Worm (Caenorhabditis elegans) whole organism, early embryonic: Measurements from ENCODE around the gene srh-177.

Experiments
- B0310.2 ChIP-seq: sonication (generic microtip); optimal IDR thresholded peaks from 2 replicates; lab custom pipeline; 2016; ENCODE audit warnings: mild to moderate bottlenecking, missing genetic modification characterization, missing compliant biosample characterization
- F13C5.2 ChIP-seq: sonication (generic microtip); optimal IDR thresholded peaks from 2 replicates; lab custom pipeline; 2017; ENCODE audit warnings: mild to moderate bottlenecking, missing genetic modification characterization, inconsistent platforms, missing compliant biosample characterization
- aly-1 ChIP-seq: sonication (generic microtip); optimal IDR thresholded peaks from 2 replicates; lab custom pipeline; 2016; ENCODE audit warnings: missing genetic modification characterization, missing compliant biosample characterization
- ama-1 ChIP-seq: fragments of 150-350 bp; optimal IDR thresholded peaks from 2 replicates; lab custom pipeline; 2014
- ceh-13 ChIP-seq: fragments of 200-800 bp; sonication (Bioruptor generic); optimal IDR thresholded peaks from 2 replicates; lab custom pipeline; 2018; ENCODE audit warnings: mild to moderate bottlenecking, missing genetic modification characterization, missing compliant biosample characterization
- ceh-36 ChIP-seq: sonication (generic microtip); optimal IDR thresholded peaks from 2 replicates; lab custom pipeline; 2016; ENCODE audit warnings: missing genetic modification characterization, inconsistent platforms, missing compliant biosample characterization
- ets-7 ChIP-seq: sonication (generic microtip); optimal IDR thresholded peaks from 2 replicates; lab custom pipeline; 2016; ENCODE audit warnings: missing genotype, missing genetic modification characterization, missing compliant biosample characterization
- flt-1 ChIP-seq: fragments of 200-800 bp; sonication (Bioruptor generic); IDR thresholded peaks from 2 replicates; pipeline ENCODE4 v1.3.6; 2022; ENCODE audit warnings: missing genetic modification characterization, missing compliant biosample characterization
- hmg-4 ChIP-seq: fragments of 200-800 bp; sonication (Bioruptor generic); optimal IDR thresholded peaks from 2 replicates; lab custom pipeline; 2018; ENCODE audit warnings: mild to moderate bottlenecking, missing genetic modification characterization, missing compliant biosample characterization
- hnd-1 ChIP-seq: sonication (generic microtip); optimal IDR thresholded peaks from 2 replicates; lab custom pipeline; 2016; ENCODE audit warnings: missing genetic modification characterization, missing compliant biosample characterization
- pes-1 ChIP-seq: fragments of 200-800 bp; sonication (Bioruptor generic); IDR thresholded peaks from 2 replicates; pipeline ENCODE4 v1.3.6; 2022; ENCODE audit warnings: missing genetic modification reagents, missing genetic modification characterization, missing compliant biosample characterization
- scrt-1 ChIP-seq: fragments of 200-800 bp; sonication (Bioruptor generic); IDR thresholded peaks from 2 replicates; pipeline ENCODE4 v1.3.6; 2022; ENCODE audit warnings: missing genetic modification characterization, missing compliant biosample characterization
- sea-1 ChIP-seq: fragments of 200-800 bp; sonication (Bioruptor generic); conservative IDR thresholded peaks from 2 replicates; pipeline ENCODE4 v1.3.6; 2022; ENCODE audit warnings: missing genetic modification characterization, missing compliant biosample characterization
- tbx-11 ChIP-seq: fragments of 200-800 bp; sonication (Bioruptor generic); IDR thresholded peaks from 2 replicates; pipeline ENCODE4 v1.3.6; 2022; ENCODE audit warnings: missing genetic modification characterization, missing compliant biosample characterization
- tbx-37 ChIP-seq: fragments of 200-800 bp; sonication (Bioruptor generic); conservative IDR thresholded peaks from 2 replicates; pipeline ENCODE4 v1.3.6; 2022; ENCODE audit warnings: missing genetic modification reagents, missing genetic modification characterization, missing compliant biosample characterization
- tra-4 ChIP-seq: sonication (generic microtip); optimal IDR thresholded peaks from 2 replicates; lab custom pipeline; 2017; ENCODE audit warnings: missing genetic modification characterization, missing compliant biosample characterization

Gene srh-177

DNA sequence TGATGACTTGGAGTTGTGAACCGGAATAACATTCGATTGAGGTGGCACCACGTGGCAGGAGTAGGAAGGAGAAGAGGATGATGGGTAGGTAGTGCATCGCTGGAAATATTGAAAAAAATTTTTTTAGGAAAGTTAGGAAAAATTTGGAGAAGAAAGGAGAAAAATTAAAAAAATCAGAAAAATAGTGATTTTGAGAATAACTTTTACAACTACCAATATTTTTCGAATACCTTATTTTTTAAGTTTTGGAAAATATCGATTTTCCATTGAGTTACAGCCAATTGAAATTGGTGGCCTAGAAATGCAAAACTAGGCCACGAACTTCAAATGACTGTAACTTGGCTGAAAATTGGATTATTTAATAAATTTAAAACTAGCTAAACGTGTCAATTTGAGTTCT is 33.8 kb downstream of the srh-177 start, which contains the start of gene Y38H6A.5:
TSS of gene Y38H6A.5 (minus strand) at position 101 of the 400 bp plus-strand sequence.
- no peak for TF ChIP-seq flt-1
- TF ChIP-seq hmg-4 (GFP tag; lab: Kevin White, UChicago): no peak
- no peak for TF ChIP-seq sea-1
- TF ChIP-seq pes-1: no peak
- no peak for TF ChIP-seq tbx-37 (GFP tag; lab: Robert Waterston, UW)
- TF ChIP-seq ceh-36: no peak
- no peak for TF ChIP-seq ets-7 (tag; lab: Kevin White, UChicago)
- TF ChIP-seq B0310.2 (tag; lab: Kevin White, UChicago): no peak
- TF ChIP-seq F13C5.2: no peak
- TF ChIP-seq tbx-11 (GFP tag; lab: Robert Waterston, UW): no peak
- TF ChIP-seq scrt-1 (GFP tag; lab: Robert Waterston, UW): no peak
- TF ChIP-seq ama-1 (lab: Kevin White, UChicago): no peak
- TF ChIP-seq ceh-13 (GFP tag; lab: Kevin White, UChicago): no peak
- no peak for TF ChIP-seq tra-4
- TF ChIP-seq hnd-1 (tag; lab: Kevin White, UChicago): no peak
- no peak for TF ChIP-seq aly-1 (tag; lab: Kevin White, UChicago)

DNA sequence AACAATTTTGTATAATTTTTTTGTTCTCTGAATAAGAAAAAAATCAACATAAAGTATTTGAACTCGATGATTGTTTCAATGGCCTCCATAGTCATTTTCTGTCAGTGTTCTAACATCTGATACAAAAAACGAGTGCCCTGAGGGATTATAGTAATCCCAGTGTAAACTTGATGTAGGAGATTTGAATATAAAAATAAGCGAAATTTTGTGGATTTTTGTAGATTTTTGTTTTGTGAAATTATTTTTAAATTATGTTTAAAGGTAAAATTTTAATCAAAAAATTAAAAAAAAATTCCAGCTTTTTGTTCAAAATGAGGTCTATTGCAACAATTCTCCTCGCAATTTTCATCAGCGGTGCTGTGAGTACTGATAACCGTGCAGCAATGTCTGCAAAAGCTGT is 43.6 kb downstream of the srh-177 start, which contains the start of gene Y38H6A.1:
TSS of gene Y38H6A.1 (plus strand) at position 301 of the 400 bp plus-strand sequence.
- TF ChIP-seq F13C5.2 (no peak), ama-1 (lab: Kevin White, UChicago) (no peak), tra-4 (no peak), aly-1 (tag; lab: Kevin White, UChicago) (no peak), ceh-13 (GFP tag; lab: Kevin White, UChicago) (no peak), flt-1 (no peak), hnd-1 (tag; lab: Kevin White, UChicago) (no peak), pes-1 (no peak), hmg-4 (GFP tag; lab: Kevin White, UChicago) (no peak), B0310.2 (tag; lab: Kevin White, UChicago) (no peak), tbx-37 (GFP tag; lab: Robert Waterston, UW) (no peak), sea-1 (no peak), tbx-11 (GFP tag; lab: Robert Waterston, UW) (no peak), scrt-1 (GFP tag; lab: Robert Waterston, UW) (no peak)
